Fruit fly (Drosophila melanogaster): ENCODE data around the gene Gs1.

Gene Gs1

dm6 chr2L:114429-114828 lies 17.4 kb upstream of the Gs1 start, which contains the start of gene ND-15 (continued):
- TF ChIP-seq sob (GFP tag; IDR thresholded peaks at IDR 0.05) (0 out of 2 replicates have a peak, but pooled peaks have one; percentile 15), HmgZ (tag; optimal IDR thresholded peaks at IDR 0.05) (peak; percentile 44), CG42726 (GFP tag; IDR thresholded peaks at IDR 0.05; ENCODE audit: partially characterized antibody) (peak; percentile 76; the same call in 1 of the 2 replicates), CG2712 (tag; optimal IDR thresholded peaks at IDR 0.05) (peak; percentile 30), trem (tag; optimal IDR thresholded peaks at IDR 0.05) (peak; percentile 29), CG2129 (GFP tag; IDR thresholded peaks at IDR 0.05; ENCODE audit: partially characterized antibody) (peak; percentile 45; the same call in 1 of the 2 replicates), CG8290 (GFP tag; optimal IDR thresholded peaks at IDR 0.05) (no peak), CG8290 (tag; optimal IDR thresholded peaks at IDR 0.05) (peak in 1 of 2 experiments; percentile 20), sd (tag; optimal IDR thresholded peaks at IDR 0.05) (peak; percentile 54), CG12769 (tag; optimal IDR thresholded peaks at IDR 0.05) (peak; percentile 74), ato (GFP tag; IDR thresholded peaks at IDR 0.05; ENCODE audit: partially characterized antibody) (0 out of 2 replicates have a peak, but pooled peaks have one; percentile 17), nerfin-2 (GFP tag; IDR thresholded peaks at IDR 0.05; ENCODE audit: partially characterized antibody) (0 out of 2 replicates have a peak, but pooled peaks have one; percentile 31), CG11504 (tag; optimal IDR thresholded peaks at IDR 0.05) (no peak), ac (GFP tag; optimal IDR thresholded peaks at IDR 0.05) (no peak), Atf-2 (GFP tag; optimal IDR thresholded peaks at IDR 0.05) (no peak), CG16813 (GFP tag; IDR thresholded peaks at IDR 0.05; ENCODE audit: partially characterized antibody) (peak; percentile 82), CG2116 (GFP tag; optimal IDR thresholded peaks at IDR 0.05) (peak; percentile 93), unc-4 (GFP tag; IDR thresholded peaks at IDR 0.05; ENCODE audit: partially characterized antibody) (peak; percentile 80), Rfx (GFP tag; IDR thresholded peaks at IDR 0.05) (peak; percentile 17; the same call in 1 of the 2 replicates), Myb (GFP tag; optimal IDR thresholded peaks at IDR 0.05) (peak; percentile 98), Dll (GFP tag; IDR thresholded peaks at IDR 0.05; ENCODE audit: partially characterized antibody) (peak; percentile 79), zen2 (GFP tag; IDR thresholded peaks at IDR 0.05; ENCODE audit: partially characterized antibody) (peak; percentile 46; the same call in 1 of the 3 replicates), E2f2 (GFP tag; IDR thresholded peaks at IDR 0.05) (peak; percentile 57)

dm6 chr2L:116388-116787 lies 15.5 kb upstream of the Gs1 start, which contains the start of gene CG13694:
Gene CG13694 (minus strand): TSS chr2L:116488.
- TF ChIP-seq trh (GFP tag; optimal IDR thresholded peaks at IDR 0.05) (no peak), oc (tag; optimal IDR thresholded peaks at IDR 0.05) (no peak)

DNA sequence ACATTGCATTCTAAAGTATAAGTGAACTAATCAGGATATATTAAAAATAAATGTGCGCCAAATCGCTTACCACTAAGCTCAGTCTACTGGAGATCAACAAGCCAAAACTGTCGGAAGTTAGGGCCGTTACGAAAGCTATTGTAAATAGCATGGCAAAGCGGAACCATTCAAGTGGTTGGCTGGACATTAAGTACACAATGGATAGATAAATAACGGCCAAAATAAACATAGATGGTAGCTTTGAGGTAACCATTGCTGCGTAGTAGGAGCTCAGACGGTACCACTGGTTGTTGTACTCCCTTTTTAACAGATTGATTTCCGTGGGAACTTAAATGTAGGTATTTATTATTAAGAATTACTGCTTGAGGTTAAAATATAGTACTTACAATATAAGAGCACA lies 14.1 kb upstream of the Gs1 start:
- TF ChIP-seq CG11560 (tag; IDR thresholded peaks at IDR 0.05): no peak
- TF ChIP-seq Bdp1 (GFP tag; optimal IDR thresholded peaks at IDR 0.05): peak; percentile 15
- TF ChIP-seq bsh (GFP tag; optimal IDR thresholded peaks at IDR 0.05): peak in 1 of 2 experiments; percentile 33
- TF ChIP-seq CG8281 (tag; optimal IDR thresholded peaks at IDR 0.05): no peak
- TF ChIP-seq lov (optimal IDR thresholded peaks at IDR 0.05): no peak
- TF ChIP-seq lov (GFP tag; IDR thresholded peaks at IDR 0.05): peak; percentile 61; the same call in 1 of the 3 replicates
- TF ChIP-seq abd-A (tag; optimal IDR thresholded peaks at IDR 0.05): no peak
- TF ChIP-seq CG4707 (GFP tag; optimal IDR thresholded peaks at IDR 0.05): peak; percentile 22
- no peak for TF ChIP-seq HLH4C (GFP tag; IDR thresholded peaks at IDR 0.05; ENCODE audit: partially characterized antibody)
- TF ChIP-seq CG11247 (GFP tag; IDR thresholded peaks at IDR 0.05): 0 out of 2 replicates have a peak, but pooled peaks have one; percentile 5
- TF ChIP-seq z (GFP tag; IDR thresholded peaks at IDR 0.05): no peak
- TF ChIP-seq ttk (GFP tag; IDR thresholded peaks at IDR 0.05): no peak
- no peak for TF ChIP-seq insv (GFP tag; optimal IDR thresholded peaks at IDR 0.05)
- 0 out of 2 replicates have a peak, but pooled peaks have one; percentile 12 for TF ChIP-seq Nf-YA (GFP tag; IDR thresholded peaks at IDR 0.05)
- TF ChIP-seq schlank (tag; optimal IDR thresholded peaks at IDR 0.05): peak; percentile 37
- TF ChIP-seq Sin3A (optimal IDR thresholded peaks at IDR 0.05): no peak
- TF ChIP-seq kni (GFP tag; optimal IDR thresholded peaks at IDR 0.05): peak; percentile 75
- no peak for TF ChIP-seq CG13424 (tag; optimal IDR thresholded peaks at IDR 0.05)
- TF ChIP-seq Med (GFP tag): peak; percentile 85
- TF ChIP-seq CkIIα-i1 (GFP tag; IDR thresholded peaks at IDR 0.05): no peak
- no peak for TF ChIP-seq CG10267 (tag; optimal IDR thresholded peaks at IDR 0.05)
- TF ChIP-seq CG7372 (GFP tag; IDR thresholded peaks at IDR 0.05): no peak
- no peak for TF ChIP-seq Gsc (GFP tag; IDR thresholded peaks at IDR 0.05)

Data from whole organism, embryonic.